Worm (Caenorhabditis elegans) whole organism, L4 larva: ENCODE measurements around the gene B0507.2.

Source experiments
- D1046.2 ChIP-seq: fragments of 200-800 bp; sonication (Bioruptor generic); IDR thresholded peaks from 2 replicates; pipeline ENCODE4 v1.3.6; 2022; ENCODE audit warnings: missing genetic modification characterization, missing compliant biosample characterization
- F26F4.8 ChIP-seq: fragments of 200-800 bp; sonication (Bioruptor generic); conservative IDR thresholded peaks from 2 replicates; pipeline ENCODE4 v1.3.6; 2022; ENCODE audit warnings: missing genetic modification characterization, missing compliant biosample characterization
- F44E2.7 ChIP-seq: fragments of 200-800 bp; sonication (Bioruptor generic); IDR thresholded peaks from 2 replicates; pipeline ENCODE4 v2.1.2; 2022; ENCODE audit warnings: missing genetic modification characterization, missing compliant biosample characterization
- T20F7.1 ChIP-seq: fragments of 200-800 bp; sonication (Bioruptor generic); optimal IDR thresholded peaks from 2 replicates; lab custom pipeline; 2018; ENCODE audit warnings: mild to moderate bottlenecking, missing genetic modification characterization, missing compliant biosample characterization
- T26A8.4 ChIP-seq: fragments of 200-800 bp; sonication (Bioruptor generic); IDR thresholded peaks from 2 replicates; pipeline ENCODE4 v1.3.6; 2022; ENCODE audit warnings: missing genetic modification characterization, missing compliant biosample characterization
- Y105C5A.15 ChIP-seq: fragments of 200-800 bp; sonication (Bioruptor generic); IDR thresholded peaks from 2 replicates; pipeline ENCODE4 v1.3.6; 2022; ENCODE audit warnings: missing genetic modification characterization, missing compliant biosample characterization
- Y48G9A.11 ChIP-seq: fragments of 200-800 bp; sonication (Bioruptor generic); IDR thresholded peaks from 2 replicates; pipeline ENCODE4 v1.3.6; 2022; ENCODE audit warnings: missing genetic modification reagents, missing genetic modification characterization, missing compliant biosample characterization
- Y75B8A.6 ChIP-seq: fragments of 200-800 bp; sonication (Bioruptor generic); IDR thresholded peaks from 2 replicates; pipeline ENCODE4 v1.3.6; 2022; ENCODE audit warnings: missing genetic modification reagents, missing genetic modification characterization, missing compliant biosample characterization
- ZK546.5 ChIP-seq, 2 experiments: sonication (generic microtip); optimal IDR thresholded peaks; 2 replicates each; lab custom pipeline; 2017; ENCODE audit warnings: missing biosample characterization in 2 of 2, missing genetic modification characterization in 2 of 2
- ama-1 ChIP-seq: fragments of 150-350 bp; optimal IDR thresholded peaks from 2 replicates; lab custom pipeline; 2014; ENCODE audit warnings: inconsistent platforms, mixed read lengths
- arid-1 ChIP-seq: fragments of 200-800 bp; sonication (Bioruptor generic); conservative IDR thresholded peaks from 2 replicates; pipeline ENCODE4 v1.3.6; 2022; ENCODE audit warnings: missing genetic modification reagents, missing genetic modification characterization, missing compliant biosample characterization
- ceh-44 ChIP-seq: fragments of 200-800 bp; sonication (Bioruptor generic); IDR thresholded peaks from 2 replicates; pipeline ENCODE4 v1.3.6; 2022; ENCODE audit warnings: missing genetic modification reagents, missing genetic modification characterization, missing compliant biosample characterization
- ces-1 ChIP-seq: fragments of 150-350 bp; sonication (generic microtip); optimal IDR thresholded peaks from 4 replicates; lab custom pipeline; 2014; ENCODE audit warnings: missing biosample characterization, missing genetic modification reagents, missing genetic modification characterization
- cey-2 ChIP-seq: sonication (generic microtip); optimal IDR thresholded peaks from 3 replicates; lab custom pipeline; 2017; ENCODE audit warnings: missing genetic modification characterization, mild to moderate bottlenecking, missing compliant biosample characterization, antibody characterized with exemption, borderline replicate concordance; ENCODE audit not compliant: insufficient read depth
- ctbp-1 ChIP-seq: fragments of 200-800 bp; sonication (Bioruptor generic); IDR thresholded peaks from 2 replicates; pipeline ENCODE4 v1.3.6; 2022; ENCODE audit warnings: missing genetic modification reagents, missing genetic modification characterization, missing compliant biosample characterization
- dmd-6 ChIP-seq: fragments of 200-800 bp; sonication (Bioruptor generic); IDR thresholded peaks from 2 replicates; pipeline ENCODE4 v1.3.6; 2022; ENCODE audit warnings: missing genetic modification reagents, missing genetic modification characterization, missing compliant biosample characterization
- dmd-9 ChIP-seq: fragments of 200-800 bp; sonication (Bioruptor generic); IDR thresholded peaks from 2 replicates; pipeline ENCODE4 v1.3.6; 2022; ENCODE audit warnings: missing genetic modification reagents, missing genetic modification characterization, missing compliant biosample characterization
- dpl-1 ChIP-seq: fragments of 150-350 bp; optimal IDR thresholded peaks from 2 replicates; lab custom pipeline; 2014; ENCODE audit warnings: missing biosample characterization, missing genetic modification reagents, missing genetic modification characterization
- dve-1 ChIP-seq: sonication (generic microtip); optimal IDR thresholded peaks from 2 replicates; lab custom pipeline; 2017; ENCODE audit warnings: antibody characterized with exemption, mild to moderate bottlenecking, missing genetic modification characterization, missing compliant biosample characterization; ENCODE audit not compliant: insufficient read depth
- egl-27 ChIP-seq: sonication (generic microtip); optimal IDR thresholded peaks from 3 replicates; lab custom pipeline; 2017; ENCODE audit warnings: missing biosample characterization, missing genetic modification reagents, missing genetic modification characterization
- fkh-10 ChIP-seq: fragments of 150-350 bp; optimal IDR thresholded peaks from 2 replicates; lab custom pipeline; 2014; ENCODE audit warnings: missing biosample characterization, missing genetic modification reagents, missing genetic modification characterization
- gei-8 ChIP-seq: fragments of 200-800 bp; sonication (Bioruptor generic); optimal IDR thresholded peaks from 2 replicates; lab custom pipeline; 2018; ENCODE audit warnings: mild to moderate bottlenecking, missing genetic modification characterization, missing compliant biosample characterization
- hlh-11 ChIP-seq: fragments of 200-800 bp; sonication (Bioruptor generic); optimal IDR thresholded peaks from 2 replicates; lab custom pipeline; 2018; ENCODE audit warnings: mild to moderate bottlenecking, missing genetic modification characterization, missing compliant biosample characterization
- hlh-30 ChIP-seq: sonication (generic microtip); optimal IDR thresholded peaks from 2 replicates; lab custom pipeline; 2017; ENCODE audit warnings: antibody characterized with exemption, mild to moderate bottlenecking, missing genetic modification characterization, missing compliant biosample characterization; ENCODE audit not compliant: insufficient read depth
- jun-1 ChIP-seq: fragments of 150-350 bp; optimal IDR thresholded peaks from 2 replicates; lab custom pipeline; 2014; ENCODE audit warnings: missing biosample characterization, missing genetic modification reagents, missing genetic modification characterization
- lin-13 ChIP-seq: fragments of 150-350 bp; optimal IDR thresholded peaks from 2 replicates; lab custom pipeline; 2014; ENCODE audit warnings: missing biosample characterization, missing genetic modification reagents, missing genetic modification characterization
- lin-15B ChIP-seq: fragments of 150-350 bp; sonication (generic microtip); optimal IDR thresholded peaks from 3 replicates; lab custom pipeline; 2014; ENCODE audit warnings: missing biosample characterization, missing genetic modification characterization
- lin-29 ChIP-seq: fragments of 200-800 bp; sonication (Bioruptor generic); IDR thresholded peaks from 2 replicates; pipeline ENCODE4 v1.3.6; 2022; ENCODE audit warnings: missing genetic modification reagents, missing genetic modification characterization, missing compliant biosample characterization
- madf-9 ChIP-seq: fragments of 200-800 bp; sonication (Bioruptor generic); conservative IDR thresholded peaks from 2 replicates; pipeline ENCODE4 v1.3.6; 2022; ENCODE audit warnings: missing genetic modification reagents, missing genetic modification characterization, missing compliant biosample characterization
- mdl-1 ChIP-seq, 2 experiments: fragments of 150-350 bp in 1 of 2; sonication (generic microtip) in 1 of 2; optimal IDR thresholded peaks; 2 replicates each; lab custom pipeline; 2014 to 2017; ENCODE audit warnings: missing biosample characterization in 2 of 2, missing genetic modification characterization in 2 of 2
- mdt-29 ChIP-seq: fragments of 200-800 bp; sonication (Bioruptor generic); IDR thresholded peaks from 2 replicates; pipeline ENCODE4 v1.3.6; 2022; ENCODE audit warnings: missing genetic modification reagents, missing genetic modification characterization, missing compliant biosample characterization
- mep-1 ChIP-seq: fragments of 150-350 bp; sonication (generic microtip); optimal IDR thresholded peaks from 3 replicates; lab custom pipeline; 2014; ENCODE audit warnings: missing biosample characterization, missing genetic modification characterization
- nhr-10 ChIP-seq: fragments of 150-350 bp; optimal IDR thresholded peaks from 2 replicates; lab custom pipeline; 2014; ENCODE audit warnings: missing biosample characterization, missing genetic modification characterization
- nhr-102 ChIP-seq: sonication (generic microtip); optimal IDR thresholded peaks from 2 replicates; lab custom pipeline; 2016; ENCODE audit warnings: mild to moderate bottlenecking, missing genetic modification characterization, moderate library complexity, missing compliant biosample characterization
- nhr-111 ChIP-seq: fragments of 200-800 bp; sonication (Bioruptor generic); optimal IDR thresholded peaks from 2 replicates; lab custom pipeline; 2018; ENCODE audit warnings: mild to moderate bottlenecking, missing genetic modification characterization, missing compliant biosample characterization
- nhr-25 ChIP-seq: sonication (generic microtip); optimal IDR thresholded peaks from 2 replicates; lab custom pipeline; 2017; ENCODE audit warnings: missing genetic modification characterization, mild to moderate bottlenecking, missing compliant biosample characterization, antibody characterized with exemption, moderate library complexity, borderline replicate concordance; ENCODE audit not compliant: insufficient read depth
- nhr-28 ChIP-seq: fragments of 150-350 bp; optimal IDR thresholded peaks from 2 replicates; lab custom pipeline; 2014; ENCODE audit warnings: missing biosample characterization, missing genetic modification characterization
- nhr-6 ChIP-seq: fragments of 150-350 bp; optimal IDR thresholded peaks from 2 replicates; lab custom pipeline; 2014; ENCODE audit warnings: missing biosample characterization, missing genetic modification characterization
- nhr-76 ChIP-seq: fragments of 150-350 bp; optimal IDR thresholded peaks from 2 replicates; lab custom pipeline; 2014; ENCODE audit warnings: missing biosample characterization, missing genetic modification characterization
- pha-4 ChIP-seq, 2 experiments: fragments of 150-350 bp in 1 of 2; fragments of 200-800 bp in 1 of 2; sonication (Bioruptor generic) in 1 of 2; IDR thresholded peaks in 1 of 2; optimal IDR thresholded peaks in 1 of 2; 2 replicates each; pipeline versions ENCODE4 v1.3.6 to Lab custom; 2014 to 2022; ENCODE audit warnings: missing genetic modification characterization in 2 of 2, missing genetic modification reagents in 2 of 2, missing biosample characterization in 1 of 2, missing compliant biosample characterization in 1 of 2
- php-3 ChIP-seq: fragments of 200-800 bp; sonication (Bioruptor generic); IDR thresholded peaks from 2 replicates; pipeline ENCODE4 v1.3.6; 2022; ENCODE audit warnings: missing genetic modification reagents, missing genetic modification characterization, missing compliant biosample characterization
- rbr-2 ChIP-seq: sonication (generic microtip); optimal IDR thresholded peaks from 2 replicates; lab custom pipeline; 2016; ENCODE audit warnings: missing genotype, missing genetic modification characterization, missing compliant biosample characterization
- set-16 ChIP-seq: fragments of 200-800 bp; sonication (Bioruptor generic); IDR thresholded peaks from 2 replicates; pipeline ENCODE4 v1.3.6; 2022; ENCODE audit warnings: missing genetic modification reagents, missing genetic modification characterization, missing compliant biosample characterization
- snpc-1.2 ChIP-seq: fragments of 200-800 bp; sonication (Bioruptor generic); IDR thresholded peaks from 2 replicates; pipeline ENCODE4 v1.3.6; 2022; ENCODE audit warnings: missing genetic modification reagents, missing genetic modification characterization, missing compliant biosample characterization
- spr-3 ChIP-seq: fragments of 200-800 bp; sonication (Bioruptor generic); optimal IDR thresholded peaks from 2 replicates; lab custom pipeline; 2018; ENCODE audit warnings: mild to moderate bottlenecking, missing genetic modification characterization, missing compliant biosample characterization
- tag-97 ChIP-seq: fragments of 200-800 bp; sonication (Bioruptor generic); IDR thresholded peaks from 2 replicates; pipeline ENCODE4 v1.3.6; 2022; ENCODE audit warnings: missing genetic modification characterization, missing compliant biosample characterization
- unc-62 ChIP-seq, 3 experiments: fragments of 150-350 bp in 1 of 3; sonication (generic microtip); optimal IDR thresholded peaks in 2 of 3; peaks in 1 of 3; 1 replicate in 1 of 3; 2 replicates in 2 of 3; lab custom pipeline; 2014 to 2017; ENCODE audit warnings: missing biosample characterization in 3 of 3, missing genetic modification characterization in 3 of 3, missing genetic modification reagents in 3 of 3, missing genotype in 1 of 3
- vab-7 ChIP-seq: fragments of 200-800 bp; sonication (Bioruptor generic); IDR thresholded peaks from 2 replicates; pipeline ENCODE4 v1.3.6; 2022; ENCODE audit warnings: missing genetic modification reagents, missing genetic modification characterization, missing compliant biosample characterization
- zag-1 ChIP-seq: fragments of 150-350 bp; optimal IDR thresholded peaks from 2 replicates; lab custom pipeline; 2014; ENCODE audit warnings: missing biosample characterization, missing genetic modification characterization

B0507.2 gene

ce11 chrV:8785526-8785925 lies 11.4 kb downstream of the B0507.2 start (continued):
- TF ChIP-seq Y75B8A.6 (GFP tag; lab: Robert Waterston, UW), result no peak
- no peak for TF ChIP-seq ama-1
- TF ChIP-seq zag-1 (tag; lab: Kevin White, UChicago), result no peak
- TF ChIP-seq spr-3, result no peak
- TF ChIP-seq nhr-6 (tag; lab: Kevin White, UChicago), result no peak
- TF ChIP-seq dmd-9 (GFP tag; lab: Robert Waterston, UW), result no peak
- no peak for TF ChIP-seq nhr-25
- TF ChIP-seq mdl-1 (tag; optimal IDR thresholded peaks at IDR 0.05; lab: Kevin White, UChicago), result peak in 1 of 2 experiments; percentile 25
- no peak for TF ChIP-seq F26F4.8 (GFP tag; lab: Robert Waterston, UW)
- TF ChIP-seq nhr-111 (GFP tag; lab: Kevin White, UChicago), result no peak
- TF ChIP-seq nhr-102 (tag; lab: Kevin White, UChicago), result peak; percentile 12
- TF ChIP-seq Y105C5A.15 (GFP tag; lab: Robert Waterston, UW), result no peak
- no peak for TF ChIP-seq nhr-10
- TF ChIP-seq fkh-10, result no peak
- TF ChIP-seq egl-27 (tag; lab: Kevin White, UChicago), result no peak
- no peak for TF ChIP-seq lin-15B (tag; lab: Kevin White, UChicago)
- no peak for TF ChIP-seq pha-4 (GFP tag; IDR thresholded peaks at IDR 0.05; lab: Robert Waterston, UW)
- TF ChIP-seq pha-4 (tag; optimal IDR thresholded peaks at IDR 0.05; lab: Kevin White, UChicago), result no peak
- peak; percentile 55 for TF ChIP-seq mep-1 (tag; lab: Kevin White, UChicago)
- peak; percentile 22 for TF ChIP-seq gei-8 (GFP tag; lab: Kevin White, UChicago)
- peak; percentile 27 for TF ChIP-seq nhr-28 (tag; lab: Kevin White, UChicago)
- TF ChIP-seq madf-9 (GFP tag; lab: Robert Waterston, UW), result 0 out of 2 replicates have a peak, but pooled peaks have one; percentile 29
- peak; percentile 84 for TF ChIP-seq hlh-11 (tag; lab: Kevin White, UChicago)
- TF ChIP-seq mdt-29, result no peak
- TF ChIP-seq dmd-6, result peak; percentile 18; the same call in 1 of the 2 replicates
- no peak for TF ChIP-seq ctbp-1 (GFP tag; lab: Robert Waterston, UW)
- TF ChIP-seq T20F7.1 (GFP tag; lab: Kevin White, UChicago), result no peak
- no peak for TF ChIP-seq dpl-1 (GFP tag; lab: Kevin White, UChicago)
- no peak for TF ChIP-seq vab-7
- no peak for TF ChIP-seq jun-1 (tag; lab: Kevin White, UChicago)
- no peak for TF ChIP-seq snpc-1.2 (GFP tag; lab: Robert Waterston, UW)
- TF ChIP-seq cey-2, result no peak
- peak; percentile 70 for TF ChIP-seq dve-1 (tag; lab: Kevin White, UChicago)
- peak; percentile 56 for TF ChIP-seq hlh-30
- no peak for TF ChIP-seq lin-13
- 0 out of 2 replicates have a peak, but pooled peaks have one; percentile 29 for TF ChIP-seq php-3 (GFP tag; lab: Robert Waterston, UW)
- TF ChIP-seq unc-62 (GFP tag; optimal IDR thresholded peaks at IDR 0.05 in 1 of 2; lab: Kevin White, UChicago), result peak in 1 of 2 experiments; percentile 25
- TF ChIP-seq unc-62 (tag; optimal IDR thresholded peaks at IDR 0.05; lab: Kevin White, UChicago), result no peak
- TF ChIP-seq D1046.2, result no peak
- TF ChIP-seq arid-1, result no peak
- TF ChIP-seq nhr-76, result no peak
- peak; percentile 10 for TF ChIP-seq rbr-2 (tag; lab: Kevin White, UChicago)
- TF ChIP-seq set-16 (GFP tag; lab: Robert Waterston, UW), result peak; percentile 95
- TF ChIP-seq ZK546.5 (tag; optimal IDR thresholded peaks at IDR 0.05; lab: Kevin White, UChicago), result no peak
- no peak for TF ChIP-seq tag-97 (GFP tag; lab: Robert Waterston, UW)
- TF ChIP-seq ces-1, result no peak
- TF ChIP-seq ceh-44, result no peak
- no peak for TF ChIP-seq T26A8.4 (GFP tag; lab: Robert Waterston, UW)
- 0 out of 2 replicates have a peak, but pooled peaks have one; percentile 42 for TF ChIP-seq F44E2.7 (GFP tag; lab: Robert Waterston, UW)
- no peak for TF ChIP-seq lin-29
- TF ChIP-seq Y48G9A.11 (GFP tag; lab: Robert Waterston, UW), result no peak
